Worm (Caenorhabditis elegans) whole organism, L2 larva: ENCODE data around the gene aat-2.

Experiments
- Y55F3AM.14 ChIP-seq: fragments of 200-800 bp; sonication (Bioruptor generic); optimal IDR thresholded peaks from 2 replicates; lab custom pipeline; 2018; ENCODE audit warnings: mild to moderate bottlenecking, missing genetic modification characterization, missing compliant biosample characterization
- ama-1 ChIP-seq: fragments of 150-350 bp; optimal IDR thresholded peaks from 2 replicates; lab custom pipeline; 2018; ENCODE audit warnings: inconsistent platforms
- blmp-1 ChIP-seq: sonication (generic microtip); optimal IDR thresholded peaks from 2 replicates; lab custom pipeline; 2017; ENCODE audit warnings: missing genetic modification characterization, mild to moderate bottlenecking, missing compliant biosample characterization, antibody characterized with exemption, moderate library complexity; ENCODE audit not compliant: insufficient read depth
- dmd-4 ChIP-seq: sonication (generic microtip); optimal IDR thresholded peaks from 2 replicates; lab custom pipeline; 2017; ENCODE audit warnings: missing biosample characterization, missing genetic modification characterization
- egl-27 ChIP-seq: sonication (generic microtip); optimal IDR thresholded peaks from 3 replicates; lab custom pipeline; 2017; ENCODE audit warnings: missing biosample characterization, missing genetic modification reagents, missing genetic modification characterization
- lin-39 ChIP-seq: fragments of 150-350 bp; optimal IDR thresholded peaks from 2 replicates; lab custom pipeline; 2014; ENCODE audit warnings: missing biosample characterization, missing genetic modification reagents, missing genetic modification characterization
- nhr-237 ChIP-seq: fragments of 150-350 bp; optimal IDR thresholded peaks from 2 replicates; lab custom pipeline; 2014; ENCODE audit warnings: missing biosample characterization, missing genetic modification characterization
- unc-55 ChIP-seq: fragments of 150-350 bp; sonication (generic microtip); optimal IDR thresholded peaks from 3 replicates; lab custom pipeline; 2014; ENCODE audit warnings: missing biosample characterization, missing genetic modification reagents, missing genetic modification characterization

DNA sequence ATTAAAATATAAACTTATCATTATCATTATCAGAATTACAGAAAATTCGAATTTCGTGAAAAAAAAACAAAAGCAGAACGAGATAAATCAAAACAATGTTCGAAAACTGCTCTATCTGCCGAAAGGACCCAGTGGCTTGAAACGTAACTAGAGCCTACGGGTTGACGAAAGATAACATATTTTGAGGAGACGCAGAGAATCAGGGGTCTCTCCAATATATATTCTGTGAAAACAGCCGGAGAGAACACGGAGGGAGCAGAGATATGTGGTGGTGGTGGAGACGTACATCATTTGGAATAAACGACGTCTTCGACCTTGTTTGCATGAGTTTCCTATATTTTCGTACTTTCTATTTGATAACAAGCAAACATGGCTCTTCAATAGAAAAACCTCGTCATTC lies 37.3 kb downstream of the aat-2 start:
- TF ChIP-seq nhr-237 (tag; lab: Kevin White, UChicago) (no peak), blmp-1 (no peak), dmd-4 (tag; lab: Kevin White, UChicago) (no peak), ama-1 (no peak), egl-27 (tag; lab: Kevin White, UChicago) (no peak), unc-55 (peak; percentile 48), lin-39 (tag; lab: Kevin White, UChicago) (no peak), Y55F3AM.14 (GFP tag; lab: Kevin White, UChicago) (no peak)
